Worm (Caenorhabditis elegans) whole organism, L4/young adult: Measurements from ENCODE around the gene msa-1.

ENCODE experiments used
- W03F9.2 ChIP-seq: fragments of 150-350 bp; optimal IDR thresholded peaks from 2 replicates; lab custom pipeline; 2014; ENCODE audit warnings: missing biosample characterization, missing genetic modification characterization
- dao-5 ChIP-seq: sonication (generic microtip); optimal IDR thresholded peaks from 2 replicates; lab custom pipeline; 2016; ENCODE audit warnings: missing genotype, missing genetic modification characterization, moderate library complexity, missing compliant biosample characterization
- him-1 ChIP-seq: sonication (generic microtip); optimal IDR thresholded peaks from 2 replicates; lab custom pipeline; 2016; ENCODE audit warnings: missing genotype, missing genetic modification reagents, missing genetic modification characterization, missing compliant biosample characterization

The msa-1 gene

DNA sequence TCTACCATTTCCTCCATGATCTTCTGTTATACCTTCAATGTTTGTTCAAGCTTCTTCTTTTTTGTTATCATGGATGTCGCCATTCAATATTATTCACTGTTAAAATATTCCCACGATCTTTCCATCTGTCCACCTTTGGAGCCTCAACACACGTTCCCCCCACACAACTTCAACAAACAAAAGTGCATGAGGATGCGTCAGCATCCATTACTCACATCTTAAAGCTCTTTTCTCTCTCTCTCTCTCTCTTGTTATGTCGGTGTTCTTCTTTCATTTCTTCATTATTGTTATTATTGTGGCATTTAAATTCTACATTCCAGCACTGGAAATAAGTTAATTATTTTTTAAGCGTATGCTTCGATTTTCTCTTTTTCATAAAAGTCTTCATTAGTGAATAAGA is 25.7 kb downstream of the msa-1 start:
- TF ChIP-seq W03F9.2 (tag; lab: Kevin White, UChicago), result no peak
- TF ChIP-seq dao-5 (tag; lab: Kevin White, UChicago), result no peak
- no peak for TF ChIP-seq him-1 (tag; lab: Kevin White, UChicago)

DNA sequence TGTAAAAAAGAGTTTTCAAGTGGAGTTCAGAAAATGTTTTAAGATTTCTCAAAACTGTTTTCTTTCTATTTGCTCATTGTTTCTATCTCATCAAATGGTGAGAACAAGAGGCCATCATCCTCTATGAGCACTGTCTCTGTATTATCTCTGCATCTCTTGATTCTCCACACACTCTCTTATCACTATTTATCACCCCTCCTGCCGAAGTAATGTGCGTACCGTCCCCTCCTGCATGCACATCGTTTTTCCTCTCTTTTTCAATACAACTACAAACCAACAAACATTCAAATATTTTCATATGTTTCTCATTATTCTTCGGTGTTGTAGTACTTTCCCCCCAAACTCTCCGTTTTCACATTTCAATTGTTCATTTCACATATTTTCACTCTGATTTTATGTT is 28.1 kb downstream of the msa-1 start:
- no peak for TF ChIP-seq him-1 (tag; lab: Kevin White, UChicago)
- no peak for TF ChIP-seq W03F9.2 (tag; lab: Kevin White, UChicago)
- no peak for TF ChIP-seq dao-5 (tag; lab: Kevin White, UChicago)

DNA sequence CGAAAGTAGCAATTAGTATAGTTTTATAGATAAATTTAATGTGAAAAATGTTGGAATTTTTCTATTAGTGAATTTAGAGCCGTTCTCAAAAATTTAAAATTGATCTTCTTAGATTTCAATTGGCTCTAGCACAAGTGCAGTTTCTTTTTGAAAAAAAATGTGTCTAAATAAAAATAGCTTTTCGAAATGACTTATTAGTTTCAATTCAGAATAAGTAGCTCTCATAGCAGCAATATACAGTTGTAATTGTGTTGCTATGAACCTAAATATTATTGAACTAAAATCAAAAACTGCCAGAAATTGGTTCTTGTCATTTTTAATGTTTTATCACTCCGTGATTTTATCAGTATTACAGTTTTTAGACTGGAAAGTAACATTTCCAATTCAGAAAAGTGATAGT is 29.3 kb downstream of the msa-1 start:
- no peak for TF ChIP-seq him-1 (tag; lab: Kevin White, UChicago)
- no peak for TF ChIP-seq dao-5 (tag; lab: Kevin White, UChicago)
- TF ChIP-seq W03F9.2 (tag; lab: Kevin White, UChicago), result no peak

DNA sequence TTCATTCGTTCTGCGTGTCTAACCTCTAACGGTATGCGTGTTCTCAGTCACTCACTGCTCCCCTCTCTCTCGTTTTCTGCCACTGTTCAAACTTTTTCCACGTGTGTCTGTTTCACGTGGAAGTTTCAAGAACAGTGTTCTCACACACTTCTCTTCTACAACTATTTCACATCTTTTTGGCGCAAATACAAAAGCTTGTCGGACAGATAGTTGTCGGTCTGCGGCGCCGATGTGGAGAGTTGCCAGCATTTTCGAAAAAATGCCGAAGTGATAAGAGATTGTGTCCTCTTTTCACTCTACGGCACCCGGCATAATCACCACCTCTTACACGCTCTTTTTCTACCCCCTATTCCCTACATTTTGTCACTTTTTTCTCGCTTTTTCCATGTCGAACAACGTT is 30.0 kb downstream of the msa-1 start:
- TF ChIP-seq W03F9.2 (tag; lab: Kevin White, UChicago) (no peak), dao-5 (tag; lab: Kevin White, UChicago) (no peak), him-1 (tag; lab: Kevin White, UChicago) (no peak)

DNA sequence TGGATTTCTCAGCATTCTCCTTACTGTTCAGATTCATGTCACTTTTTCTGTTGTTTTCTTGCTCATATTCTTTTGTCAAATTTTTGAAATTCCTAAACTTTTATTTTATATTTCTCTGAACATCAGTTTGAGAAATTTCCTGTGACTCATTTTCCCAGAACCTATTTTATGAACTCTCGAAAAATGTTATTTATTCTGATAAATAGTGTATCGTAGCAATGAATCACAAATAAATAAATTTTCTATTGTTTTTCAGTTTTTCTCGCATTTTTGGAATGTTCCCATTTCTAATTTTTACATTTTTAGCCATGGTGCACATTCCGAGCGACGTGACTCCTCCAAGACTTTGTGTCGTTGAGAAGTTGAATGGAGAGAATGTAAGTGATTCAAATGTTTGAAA is 30.4 kb downstream of the msa-1 start, which contains the start of gene nrfl-1:
nrfl-1 (plus strand) TSS at position 301 of the 400 bp plus-strand sequence.
- TF ChIP-seq W03F9.2 (tag; lab: Kevin White, UChicago) (no peak), dao-5 (tag; lab: Kevin White, UChicago) (no peak), him-1 (tag; lab: Kevin White, UChicago) (no peak)

DNA sequence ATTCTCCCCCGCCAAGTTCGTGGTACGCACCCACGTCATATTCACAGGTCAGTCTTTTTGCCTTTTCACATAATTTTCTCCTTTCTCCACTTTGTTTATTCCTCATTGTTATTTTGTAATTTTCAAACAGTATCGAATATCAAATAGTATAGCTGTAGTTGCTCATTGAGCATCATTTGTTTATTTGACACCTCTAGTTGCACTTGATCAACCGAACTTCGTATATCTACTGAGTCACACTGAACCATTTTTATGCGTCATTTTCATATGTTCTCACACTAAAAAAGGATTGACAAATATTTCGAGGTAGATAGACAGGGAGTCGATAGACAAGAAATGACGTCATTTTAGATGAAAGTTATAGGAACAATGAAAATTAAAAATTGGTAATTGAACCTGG is 31.8 kb downstream of the msa-1 start:
- TF ChIP-seq dao-5 (tag; lab: Kevin White, UChicago), result no peak
- no peak for TF ChIP-seq him-1 (tag; lab: Kevin White, UChicago)
- TF ChIP-seq W03F9.2 (tag; lab: Kevin White, UChicago), result no peak

DNA sequence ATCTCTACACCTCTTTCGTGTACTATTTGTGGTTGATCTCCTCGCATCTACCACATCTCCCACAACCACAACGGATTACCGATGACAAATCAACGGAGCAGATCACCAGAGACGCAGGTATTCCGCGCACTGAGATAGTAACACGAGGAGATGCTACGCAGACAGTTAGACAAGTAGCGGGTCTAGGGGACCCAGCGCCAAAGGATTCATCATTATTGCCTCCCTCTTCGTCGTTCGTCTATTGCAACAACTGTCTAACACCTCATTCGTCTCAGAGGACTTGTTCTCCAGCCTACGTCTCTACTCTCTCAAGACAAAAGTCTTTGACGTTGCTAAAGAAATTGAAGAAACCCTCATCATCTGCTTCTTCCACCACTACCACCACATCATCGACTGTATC is 33.2 kb downstream of the msa-1 start:
- TF ChIP-seq W03F9.2 (tag; lab: Kevin White, UChicago) (no peak), dao-5 (tag; lab: Kevin White, UChicago) (no peak), him-1 (tag; lab: Kevin White, UChicago) (no peak)

DNA sequence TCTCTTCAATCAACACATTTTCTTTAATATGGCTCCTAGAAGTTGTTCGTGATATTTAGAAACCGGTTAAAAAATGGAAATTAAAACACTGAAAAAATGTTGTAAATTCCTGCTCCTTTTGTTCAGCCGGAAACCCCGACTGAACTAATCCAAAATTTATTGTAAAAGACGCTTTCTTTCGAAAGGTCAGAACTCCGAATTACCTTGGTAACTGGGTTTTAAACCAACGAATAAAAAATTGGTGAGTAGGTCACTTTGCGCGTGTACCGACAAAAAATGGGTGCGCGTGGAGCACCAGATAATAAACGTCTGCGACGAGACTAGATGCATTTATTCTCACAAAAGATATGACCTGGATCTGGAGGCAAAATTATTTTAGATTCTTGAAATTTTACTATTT is 42.2 kb downstream of the msa-1 start:
- TF ChIP-seq dao-5 (tag; lab: Kevin White, UChicago) (no peak), him-1 (tag; lab: Kevin White, UChicago) (no peak), W03F9.2 (tag; lab: Kevin White, UChicago) (no peak)

DNA sequence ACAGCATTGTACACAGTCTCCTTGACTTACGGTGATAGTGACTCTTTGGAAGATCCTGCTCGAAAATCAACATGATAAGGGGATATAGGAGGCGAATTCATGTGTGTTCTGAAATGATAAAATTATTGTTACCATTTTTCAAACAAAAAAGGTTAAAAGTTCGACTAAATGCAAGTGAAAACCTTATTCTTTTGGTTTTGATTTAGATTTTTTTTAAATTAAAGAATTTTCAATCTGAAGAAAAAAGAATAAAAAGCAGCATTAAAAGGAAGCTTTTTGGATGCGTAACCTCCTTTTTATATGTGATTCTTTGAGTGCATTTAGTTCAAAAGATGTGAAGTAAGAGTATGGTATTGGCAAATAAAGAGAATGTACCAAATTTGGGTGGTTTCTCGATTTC is 47.0 kb downstream of the msa-1 start, which contains the start of gene delm-1:
delm-1 (minus strand) TSS at position 101 of the 400 bp plus-strand sequence.
- TF ChIP-seq dao-5 (tag; lab: Kevin White, UChicago), result no peak
- no peak for TF ChIP-seq W03F9.2 (tag; lab: Kevin White, UChicago)
- TF ChIP-seq him-1 (tag; lab: Kevin White, UChicago), result no peak

DNA sequence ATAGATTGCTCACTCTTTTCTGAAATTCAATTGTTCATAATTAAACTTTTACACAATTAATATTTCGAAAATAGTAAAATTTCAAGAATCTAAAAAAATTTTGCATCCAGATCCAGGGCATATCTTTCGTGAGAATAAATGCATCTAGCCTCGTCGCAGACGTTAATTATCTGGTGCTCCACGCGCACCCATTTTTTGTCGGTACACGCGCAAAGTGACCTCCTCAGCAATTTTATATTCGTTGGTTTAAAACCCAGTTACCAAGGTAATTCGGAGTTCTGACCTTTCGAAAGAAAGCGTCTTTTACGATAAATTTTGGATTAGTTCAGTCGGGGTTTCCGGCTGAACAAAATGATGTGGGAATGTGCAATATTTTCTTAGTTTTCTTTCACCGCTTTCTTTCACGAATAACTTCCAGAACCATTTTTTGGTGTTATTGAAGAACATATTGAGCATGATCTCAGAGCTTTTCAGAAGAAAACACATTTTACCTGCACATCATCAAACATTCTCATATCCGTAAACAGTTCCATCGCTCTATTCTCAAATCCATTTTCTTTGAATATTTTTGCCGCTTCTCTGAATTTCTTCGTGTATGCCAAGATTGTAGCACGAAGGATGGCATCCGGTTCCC is 51.9 kb downstream of the msa-1 start:
- TF ChIP-seq dao-5 (tag; lab: Kevin White, UChicago), result no peak
- no peak for TF ChIP-seq him-1 (tag; lab: Kevin White, UChicago)
- no peak for TF ChIP-seq W03F9.2 (tag; lab: Kevin White, UChicago)
